Fruit fly (Drosophila melanogaster) whole organism, prepupa: Measurements from ENCODE around the gene CG2839.

Experiments used
- CG10631 ChIP-seq: fragments of 200-800 bp; sonication (Bioruptor generic); optimal IDR thresholded peaks from 2 replicates; lab custom pipeline; 2016; ENCODE audit warnings: missing biosample characterization, missing genetic modification characterization
- CG11294 ChIP-seq: fragments of 200-800 bp; sonication (Bioruptor generic); IDR thresholded peaks from 2 replicates; pipeline ENCODE4 v1.3.6; 2022; ENCODE audit warnings: missing biosample characterization, missing genetic modification characterization
- CG11762 ChIP-seq: fragments of 200-800 bp; sonication (Bioruptor generic); optimal IDR thresholded peaks from 3 replicates; lab custom pipeline; 2016; ENCODE audit warnings: missing biosample characterization, missing genetic modification characterization; ENCODE audit not compliant: insufficient read depth
- CG11902 ChIP-seq: fragments of 200-800 bp; sonication (Bioruptor generic); optimal IDR thresholded peaks from 3 replicates; lab custom pipeline; 2016; ENCODE audit warnings: missing biosample characterization, missing genetic modification characterization
- CG15336 ChIP-seq: fragments of 200-800 bp; sonication (Bioruptor generic); IDR thresholded peaks from 2 replicates; pipeline ENCODE4 v1.3.6; 2022; ENCODE audit warnings: missing biosample characterization, missing genetic modification characterization
- CG16779 ChIP-seq: fragments of 200-800 bp; sonication (Bioruptor generic); optimal IDR thresholded peaks from 3 replicates; lab custom pipeline; 2017; ENCODE audit warnings: missing biosample characterization, mild to moderate bottlenecking, missing genetic modification characterization
- CG31627 ChIP-seq: fragments of 200-800 bp; sonication (Bioruptor generic); optimal IDR thresholded peaks from 3 replicates; lab custom pipeline; 2016; ENCODE audit warnings: missing biosample characterization, missing genetic modification characterization
- CG32006 ChIP-seq: fragments of 200-800 bp; sonication (Bioruptor generic); optimal IDR thresholded peaks from 3 replicates; lab custom pipeline; 2017; ENCODE audit warnings: missing biosample characterization, mild to moderate bottlenecking, missing genetic modification characterization
- CG34406 ChIP-seq: fragments of 200-800 bp; sonication (Bioruptor generic); optimal IDR thresholded peaks from 3 replicates; lab custom pipeline; 2016; ENCODE audit warnings: missing biosample characterization, missing genetic modification characterization
- CG4318 ChIP-seq: fragments of 200-800 bp; sonication (Bioruptor generic); optimal IDR thresholded peaks from 3 replicates; lab custom pipeline; 2017; ENCODE audit warnings: missing biosample characterization, mild to moderate bottlenecking, missing genetic modification characterization
- CG6792 ChIP-seq: fragments of 200-800 bp; sonication (Bioruptor generic); optimal IDR thresholded peaks from 3 replicates; lab custom pipeline; 2016; ENCODE audit warnings: missing biosample characterization, missing genetic modification characterization
- CG6808 ChIP-seq: fragments of 200-800 bp; sonication (Bioruptor generic); optimal IDR thresholded peaks from 3 replicates; lab custom pipeline; 2017; ENCODE audit warnings: missing biosample characterization, missing genetic modification characterization, mild to moderate bottlenecking, moderate library complexity, missing genetic modification reagents
- CG6854 ChIP-seq: fragments of 200-800 bp; sonication (Bioruptor generic); optimal IDR thresholded peaks from 2 replicates; lab custom pipeline; 2017; ENCODE audit warnings: missing biosample characterization, mild to moderate bottlenecking, missing genetic modification characterization
- CG8119 ChIP-seq: fragments of 200-800 bp; sonication (Bioruptor generic); IDR thresholded peaks from 3 replicates; pipeline ENCODE4 v1.3.6; 2022; ENCODE audit warnings: missing biosample characterization, missing genetic modification characterization
- CG8632 ChIP-seq: fragments of 200-800 bp; sonication (Bioruptor generic); optimal IDR thresholded peaks from 3 replicates; lab custom pipeline; 2016; ENCODE audit warnings: missing biosample characterization, missing genetic modification characterization
- Ets96B ChIP-seq: fragments of 200-800 bp; optimal IDR thresholded peaks from 2 replicates; lab custom pipeline; 2019; ENCODE audit warnings: missing biosample characterization, mild to moderate bottlenecking, missing genetic modification characterization, moderate library complexity
- Gug ChIP-seq: fragments of 200-800 bp; sonication (Bioruptor generic); IDR thresholded peaks from 2 replicates; pipeline ENCODE4 v1.3.6; 2022; ENCODE audit warnings: missing biosample characterization, missing genetic modification characterization
- Hr38 ChIP-seq: sonication (Bioruptor generic); optimal IDR thresholded peaks from 2 replicates; lab custom pipeline; 2016; ENCODE audit warnings: missing biosample characterization, missing genetic modification characterization
- Hr39 ChIP-seq: fragments of 200-800 bp; sonication (Bioruptor generic); optimal IDR thresholded peaks from 2 replicates; lab custom pipeline; 2016; ENCODE audit warnings: missing biosample characterization, missing genetic modification characterization
- Met ChIP-seq: fragments of 200-800 bp; sonication (Bioruptor generic); optimal IDR thresholded peaks from 3 replicates; lab custom pipeline; 2016; ENCODE audit warnings: missing biosample characterization, missing genetic modification characterization
- OdsH ChIP-seq: fragments of 200-800 bp; sonication (Bioruptor generic); optimal IDR thresholded peaks from 3 replicates; lab custom pipeline; 2016; ENCODE audit warnings: missing biosample characterization, missing genetic modification characterization
- achi ChIP-seq: fragments of 200-800 bp; sonication (Bioruptor generic); optimal IDR thresholded peaks from 3 replicates; lab custom pipeline; 2016; ENCODE audit warnings: missing biosample characterization, missing genetic modification characterization
- dsx ChIP-seq: fragments of 200-800 bp; optimal IDR thresholded peaks from 3 replicates; lab custom pipeline; 2019; ENCODE audit warnings: missing biosample characterization, mild to moderate bottlenecking, missing genetic modification characterization, moderate library complexity; ENCODE audit not compliant: poor library complexity, severe bottlenecking
- eg ChIP-seq: fragments of 200-800 bp; sonication (Bioruptor generic); IDR thresholded peaks from 3 replicates; pipeline ENCODE4 v1.3.6; 2022; ENCODE audit warnings: missing biosample characterization, missing genetic modification characterization
- esn ChIP-seq: fragments of 200-800 bp; sonication (Bioruptor generic); optimal IDR thresholded peaks from 2 replicates; lab custom pipeline; 2016; ENCODE audit warnings: missing biosample characterization, mild to moderate bottlenecking, missing genetic modification characterization, moderate library complexity
- fkh ChIP-seq: fragments of 200-800 bp; sonication (Bioruptor generic); optimal IDR thresholded peaks from 3 replicates; lab custom pipeline; 2017; ENCODE audit warnings: missing biosample characterization, mild to moderate bottlenecking, missing genetic modification characterization, moderate library complexity
- net ChIP-seq: fragments of 200-800 bp; sonication (Bioruptor generic); optimal IDR thresholded peaks from 3 replicates; lab custom pipeline; 2016; ENCODE audit warnings: missing biosample characterization, missing genetic modification characterization
- spab ChIP-seq: fragments of 200-800 bp; sonication (Bioruptor generic); optimal IDR thresholded peaks from 2 replicates; lab custom pipeline; 2017; ENCODE audit warnings: missing biosample characterization, mild to moderate bottlenecking, missing genetic modification characterization, missing genetic modification reagents
- ss ChIP-seq, 2 experiments: fragments of 200-800 bp; sonication (Bioruptor generic); optimal IDR thresholded peaks; 2 replicates in 1 of 2; 3 replicates in 1 of 2; lab custom pipeline; 2017 to 2018; ENCODE audit warnings: mild to moderate bottlenecking in 2 of 2, missing biosample characterization in 2 of 2, missing genetic modification characterization in 2 of 2, moderate library complexity in 1 of 2
- svp ChIP-seq: fragments of 200-800 bp; sonication (Bioruptor generic); peaks from one replicate; lab custom pipeline; 2016; ENCODE audit warnings: missing biosample characterization, missing genetic modification characterization
- topi ChIP-seq: fragments of 200-800 bp; sonication (Bioruptor generic); optimal IDR thresholded peaks from 3 replicates; lab custom pipeline; 2016; ENCODE audit warnings: missing biosample characterization, missing genetic modification characterization

Gene CG2839

dm6 chr2L:674923-675322, 49.5 kb downstream of the CG2839 start (continued):
- TF ChIP-seq CG8119 (GFP tag; lab: Robert Waterston, UW) (peak; percentile 30; the same call in 1 of the 3 replicates), fkh (GFP tag; lab: Kevin White, UChicago) (no peak), ss (GFP tag; optimal IDR thresholded peaks at IDR 0.05; lab: Kevin White, UChicago) (no peak), CG8632 (GFP tag; lab: Kevin White, UChicago) (peak; percentile 60), CG10631 (GFP tag; lab: Kevin White, UChicago) (peak; percentile 55), achi (GFP tag; lab: Kevin White, UChicago) (peak; percentile 70), Ets96B (tag; lab: Kevin White, UChicago) (peak; percentile 12), net (GFP tag; lab: Kevin White, UChicago) (peak; percentile 43), CG32006 (GFP tag; lab: Kevin White, UChicago) (peak; percentile 59), CG16779 (tag; lab: Kevin White, UChicago) (no peak), CG11294 (GFP tag; lab: Robert Waterston, UW) (no peak), CG11762 (GFP tag; lab: Kevin White, UChicago) (peak; percentile 60), CG6808 (peak; percentile 28), Met (GFP tag; lab: Kevin White, UChicago) (peak; percentile 76), esn (GFP tag; lab: Kevin White, UChicago) (peak; percentile 74), CG6854 (GFP tag; lab: Kevin White, UChicago) (no peak), eg (GFP tag; lab: Robert Waterston, UW) (no peak), CG4318 (GFP tag; lab: Kevin White, UChicago) (no peak), CG34406 (GFP tag; lab: Kevin White, UChicago) (peak; percentile 69), CG31627 (GFP tag; lab: Kevin White, UChicago) (peak; percentile 73), topi (GFP tag; lab: Kevin White, UChicago) (peak; percentile 76), dsx (no peak), OdsH (GFP tag; lab: Kevin White, UChicago) (peak; percentile 64), Hr38 (no peak), CG15336 (GFP tag; lab: Robert Waterston, UW) (peak; percentile 26; the same call in 1 of the 2 replicates), Hr39 (GFP tag; lab: Kevin White, UChicago) (peak; percentile 76), CG6792 (peak; percentile 63), Gug (GFP tag; lab: Robert Waterston, UW) (no peak; the same call in 1 of the 2 replicates), svp (peak; percentile 92), CG11902 (GFP tag; lab: Kevin White, UChicago) (peak; percentile 39), spab (GFP tag; lab: Kevin White, UChicago) (peak; percentile 47)
- TF ChIP-seq, all 60 proteins: peak for 43
